Fruit fly (Drosophila melanogaster) whole organism, embryonic: ENCODE data around the gene CG13850.

Experiments
- Antp ChIP-seq: fragments of 200-800 bp; sonication (Bioruptor generic); optimal IDR thresholded peaks from 3 replicates; lab custom pipeline; 2016; ENCODE audit warnings: missing biosample characterization, missing genetic modification characterization
- Awh ChIP-seq: fragments of 200-800 bp; sonication (Bioruptor generic); IDR thresholded peaks from 2 replicates; pipeline ENCODE4, ENCODE4 v1.3.6; 2022; ENCODE audit warnings: missing biosample characterization, missing genetic modification characterization
- CG10321 ChIP-seq: fragments of 200-800 bp; sonication (Bioruptor generic); IDR thresholded peaks from 2 replicates; pipeline ENCODE4 v1.3.6; 2022; ENCODE audit warnings: missing biosample characterization, missing genetic modification characterization
- CG10654 ChIP-seq: fragments of 200-800 bp; sonication (Bioruptor generic); optimal IDR thresholded peaks from 2 replicates; lab custom pipeline; 2016; ENCODE audit warnings: missing biosample characterization, missing genetic modification characterization
- CG11504 ChIP-seq: fragments of 200-800 bp; sonication (Bioruptor generic); optimal IDR thresholded peaks from 3 replicates; lab custom pipeline; 2019; ENCODE audit warnings: missing biosample characterization, mild to moderate bottlenecking, missing genetic modification characterization, moderate library complexity
- CG11695 ChIP-seq: fragments of 200-800 bp; sonication (Bioruptor generic); IDR thresholded peaks from 3 replicates; pipeline ENCODE4 v1.3.6; 2022; ENCODE audit warnings: missing biosample characterization, missing genetic modification characterization
- CG12299 ChIP-seq: fragments of 200-800 bp; sonication (Bioruptor generic); optimal IDR thresholded peaks from 2 replicates; lab custom pipeline; 2018; ENCODE audit warnings: missing biosample characterization, mild to moderate bottlenecking, missing genetic modification characterization
- CG1233 ChIP-seq: fragments of 200-800 bp; sonication (Bioruptor generic); optimal IDR thresholded peaks from 4 replicates; lab custom pipeline; 2018; ENCODE audit warnings: missing biosample characterization, mild to moderate bottlenecking, missing genetic modification characterization
- CG13775 ChIP-seq: fragments of 200-800 bp; sonication (Bioruptor generic); optimal IDR thresholded peaks from 3 replicates; lab custom pipeline; 2017; ENCODE audit warnings: missing biosample characterization, mild to moderate bottlenecking, missing genetic modification characterization
- CG14441 ChIP-seq: fragments of 200-800 bp; sonication (Bioruptor generic); IDR thresholded peaks from 2 replicates; pipeline ENCODE4 v1.3.6; 2022; ENCODE audit warnings: missing biosample characterization, missing genetic modification characterization
- CG14860 ChIP-seq: fragments of 200-800 bp; sonication (Bioruptor generic); IDR thresholded peaks from 3 replicates; pipeline ENCODE4 v1.3.6; 2022; ENCODE audit warnings: missing biosample characterization, missing genetic modification characterization; ENCODE audit not compliant: partially characterized antibody
- CG16779 ChIP-seq: fragments of 200-800 bp; sonication (Bioruptor generic); IDR thresholded peaks from 2 replicates; pipeline ENCODE4 v1.3.6; 2022; ENCODE audit warnings: missing biosample characterization, missing genetic modification characterization
- CG16813 ChIP-seq: fragments of 200-800 bp; sonication (Bioruptor generic); IDR thresholded peaks from 3 replicates; pipeline ENCODE4 v1.3.6; 2022; ENCODE audit warnings: missing biosample characterization, missing genetic modification characterization; ENCODE audit not compliant: partially characterized antibody
- CG17328 ChIP-seq: fragments of 200-800 bp; sonication (Bioruptor generic); IDR thresholded peaks from 2 replicates; pipeline ENCODE4 v1.3.6; 2022; ENCODE audit warnings: missing biosample characterization, missing genetic modification characterization
- CG18262 ChIP-seq: fragments of 200-800 bp; optimal IDR thresholded peaks from 3 replicates; lab custom pipeline; 2019; ENCODE audit warnings: missing biosample characterization, mild to moderate bottlenecking, missing genetic modification characterization, moderate library complexity
- CG2202 ChIP-seq: fragments of 200-800 bp; sonication (Bioruptor generic); optimal IDR thresholded peaks from 2 replicates; lab custom pipeline; 2018; ENCODE audit warnings: missing biosample characterization, mild to moderate bottlenecking, missing genetic modification characterization
- CG2712 ChIP-seq: fragments of 200-800 bp; optimal IDR thresholded peaks from 3 replicates; lab custom pipeline; 2019; ENCODE audit warnings: missing biosample characterization, mild to moderate bottlenecking, missing genetic modification characterization, moderate library complexity
- CG2889 ChIP-seq: fragments of 200-800 bp; sonication (Bioruptor generic); IDR thresholded peaks from 3 replicates; pipeline ENCODE4 v1.3.6; 2022; ENCODE audit warnings: missing biosample characterization, missing genetic modification characterization
- CG30020 ChIP-seq: fragments of 200-800 bp; optimal IDR thresholded peaks from 2 replicates; lab custom pipeline; 2019; ENCODE audit warnings: missing biosample characterization, mild to moderate bottlenecking, missing genetic modification characterization, moderate library complexity
- CG3163 ChIP-seq: fragments of 200-800 bp; sonication (Bioruptor generic); optimal IDR thresholded peaks from 3 replicates; lab custom pipeline; 2016; ENCODE audit warnings: missing biosample characterization, missing genetic modification characterization
- CG34422 ChIP-seq: fragments of 200-800 bp; sonication (Bioruptor generic); IDR thresholded peaks from 3 replicates; pipeline ENCODE4 v1.3.6; 2022; ENCODE audit warnings: missing biosample characterization, missing genetic modification characterization
- CG4404 ChIP-seq: fragments of 200-800 bp; sonication (Bioruptor generic); IDR thresholded peaks from 2 replicates; pipeline ENCODE4 v1.3.6; 2022; ENCODE audit warnings: missing biosample characterization, missing genetic modification characterization
- CG7357 ChIP-seq: fragments of 200-800 bp; sonication (Bioruptor generic); IDR thresholded peaks from 3 replicates; pipeline ENCODE4 v1.3.6; 2022; ENCODE audit warnings: missing biosample characterization, missing genetic modification characterization
- CG7839 ChIP-seq: fragments of 200-800 bp; sonication (Bioruptor generic); optimal IDR thresholded peaks from 3 replicates; lab custom pipeline; 2018; ENCODE audit warnings: missing biosample characterization, mild to moderate bottlenecking, missing genetic modification characterization, moderate library complexity
- CG7963 ChIP-seq: fragments of 200-800 bp; sonication (Bioruptor generic); IDR thresholded peaks from 3 replicates; pipeline ENCODE4 v1.3.6; 2022; ENCODE audit warnings: missing biosample characterization, missing genetic modification characterization; ENCODE audit not compliant: partially characterized antibody
- CG8765 ChIP-seq: fragments of 200-800 bp; sonication (Bioruptor generic); IDR thresholded peaks from 2 replicates; pipeline ENCODE4 v1.3.6; 2022; ENCODE audit warnings: missing biosample characterization, missing genetic modification characterization
- CG9609 ChIP-seq: fragments of 200-800 bp; sonication (Bioruptor generic); optimal IDR thresholded peaks from 3 replicates; lab custom pipeline; 2016; ENCODE audit warnings: missing biosample characterization, missing genetic modification characterization
- CG9817 ChIP-seq: fragments of 200-800 bp; sonication (Bioruptor generic); optimal IDR thresholded peaks from 2 replicates; lab custom pipeline; 2018; ENCODE audit warnings: missing biosample characterization, mild to moderate bottlenecking, missing genetic modification characterization, moderate library complexity
- CoRest ChIP-seq: fragments of 200-800 bp; sonication (Bioruptor generic); optimal IDR thresholded peaks from 3 replicates; lab custom pipeline; 2018; ENCODE audit warnings: missing biosample characterization, mild to moderate bottlenecking, missing genetic modification characterization, moderate library complexity
- Dbx ChIP-seq: fragments of 200-800 bp; sonication (Bioruptor generic); IDR thresholded peaks from 3 replicates; pipeline ENCODE4 v1.3.6; 2022; ENCODE audit warnings: missing biosample characterization, missing genetic modification characterization
- Doc3 ChIP-seq: fragments of 200-800 bp; sonication (Bioruptor generic); IDR thresholded peaks from 3 replicates; pipeline ENCODE4 v1.3.6; 2022; ENCODE audit warnings: missing biosample characterization, missing genetic modification characterization; ENCODE audit not compliant: partially characterized antibody
- ERR ChIP-seq: fragments of 200-800 bp; sonication (Bioruptor generic); optimal IDR thresholded peaks from 2 replicates; lab custom pipeline; 2016; ENCODE audit warnings: missing biosample characterization, missing genetic modification characterization
- Lhr ChIP-seq: fragments of 200-800 bp; sonication (Bioruptor generic); optimal IDR thresholded peaks from 3 replicates; lab custom pipeline; 2017; ENCODE audit warnings: mild to moderate bottlenecking, missing biosample characterization, missing genetic modification reagents, missing genetic modification characterization
- Mad ChIP-seq: fragments of 200-800 bp; sonication (Bioruptor generic); optimal IDR thresholded peaks from 2 replicates; lab custom pipeline; 2016; ENCODE audit warnings: missing biosample characterization, missing genetic modification characterization
- Mrtf ChIP-seq: fragments of 200-800 bp; sonication (Bioruptor generic); IDR thresholded peaks from 3 replicates; pipeline ENCODE4 v1.3.6; 2022; ENCODE audit warnings: missing biosample characterization, missing genetic modification characterization
- Optix ChIP-seq: fragments of 200-800 bp; sonication (Bioruptor generic); IDR thresholded peaks from 3 replicates; pipeline ENCODE4 v1.3.6; 2022; ENCODE audit warnings: missing biosample characterization, missing genetic modification characterization
- Ptx1 ChIP-seq: fragments of 200-800 bp; sonication (Bioruptor generic); IDR thresholded peaks from 2 replicates; pipeline ENCODE4 v1.3.6; 2022; ENCODE audit warnings: missing biosample characterization, missing genetic modification characterization
- Scr ChIP-seq: fragments of 200-800 bp; sonication (Bioruptor generic); IDR thresholded peaks from 2 replicates; pipeline ENCODE4 v1.3.6; 2022; ENCODE audit warnings: missing biosample characterization, missing genetic modification characterization; ENCODE audit not compliant: partially characterized antibody
- Usf ChIP-seq: fragments of 200-800 bp; sonication (Bioruptor generic); optimal IDR thresholded peaks from 2 replicates; lab custom pipeline; 2017; ENCODE audit warnings: missing genotype, missing biosample characterization, missing genetic modification characterization
- Vsx1 ChIP-seq: fragments of 200-800 bp; sonication (Bioruptor generic); optimal IDR thresholded peaks from 2 replicates; lab custom pipeline; 2017; ENCODE audit warnings: missing biosample characterization, mild to moderate bottlenecking, missing genetic modification characterization, missing genetic modification reagents
- Xbp1 ChIP-seq: fragments of 200-800 bp; sonication (Bioruptor generic); optimal IDR thresholded peaks from 3 replicates; lab custom pipeline; 2016; ENCODE audit warnings: missing biosample characterization, mild to moderate bottlenecking, missing genetic modification characterization
- ap ChIP-seq: fragments of 200-800 bp; sonication (Bioruptor generic); IDR thresholded peaks from 2 replicates; pipeline ENCODE4 v1.3.6; 2022; ENCODE audit warnings: missing biosample characterization, missing genetic modification characterization
- bbx ChIP-seq: fragments of 200-800 bp; sonication (Bioruptor generic); IDR thresholded peaks from 2 replicates; pipeline ENCODE4 v1.3.6; 2022; ENCODE audit warnings: missing biosample characterization, missing genetic modification characterization; ENCODE audit not compliant: partially characterized antibody
- dm ChIP-seq: fragments of 200-800 bp; sonication (Bioruptor generic); optimal IDR thresholded peaks from 3 replicates; lab custom pipeline; 2016; ENCODE audit warnings: missing biosample characterization, missing genetic modification characterization
- eve ChIP-seq, 2 experiments: fragments of >200 bp; optimal IDR thresholded peaks; 2 replicates each; lab custom pipeline; 2017; ENCODE audit warnings: missing biosample characterization in 2 of 2, missing genetic modification characterization in 2 of 2
- eyg ChIP-seq: fragments of 200-800 bp; sonication (Bioruptor generic); optimal IDR thresholded peaks from 3 replicates; lab custom pipeline; 2016; ENCODE audit warnings: missing biosample characterization, missing genetic modification characterization
- p53 ChIP-seq: fragments of 200-800 bp; sonication (Bioruptor generic); optimal IDR thresholded peaks from 2 replicates; lab custom pipeline; 2016; ENCODE audit warnings: missing biosample characterization, missing genetic modification characterization
- repo ChIP-seq: fragments of 200-800 bp; sonication (Bioruptor generic); optimal IDR thresholded peaks from 2 replicates; lab custom pipeline; 2016; ENCODE audit warnings: missing biosample characterization, missing genetic modification characterization
- seq ChIP-seq: fragments of 200-800 bp; sonication (Bioruptor generic); IDR thresholded peaks from 2 replicates; pipeline ENCODE4 v1.3.6; 2022; ENCODE audit warnings: missing biosample characterization, missing genetic modification characterization
- sr ChIP-seq: fragments of 200-800 bp; sonication (Bioruptor generic); IDR thresholded peaks from 3 replicates; pipeline ENCODE4 v1.3.6; 2022; ENCODE audit warnings: missing biosample characterization, missing genetic modification characterization

Gene CG13850

dm6 chr3R:22362218-22362907 is 48.4 kb downstream of the CG13850 start, which contains the start of the genes JMJD6, CG7071 and Muted (continued):
- TF ChIP-seq Ptx1 (GFP tag; lab: Robert Waterston, UW) (peak; percentile 93), Mad (peak; percentile 83), CG34422 (GFP tag; lab: Robert Waterston, UW) (peak; percentile 93), Lhr (GFP tag; lab: Kevin White, UChicago) (peak; percentile 74), Doc3 (GFP tag; lab: Robert Waterston, UW) (peak; percentile 89), CG12299 (tag; lab: Kevin White, UChicago) (peak; percentile 91), sr (GFP tag; lab: Robert Waterston, UW) (peak; percentile 55; the same call in 1 of the 3 replicates), CoRest (tag; lab: Kevin White, UChicago) (peak; percentile 94), Scr (GFP tag; lab: Robert Waterston, UW) (peak; percentile 89), Awh (GFP tag; lab: Robert Waterston, UW) (peak; percentile 85), Usf (GFP tag; lab: Kevin White, UChicago) (peak; percentile 85), CG2712 (tag; lab: Kevin White, UChicago) (peak; percentile 87), CG8765 (GFP tag; lab: Robert Waterston, UW) (peak; percentile 90), p53 (GFP tag; lab: Kevin White, UChicago) (peak; percentile 19), CG7357 (GFP tag; lab: Robert Waterston, UW) (peak; percentile 85), Mrtf (peak; percentile 82), bbx (GFP tag; lab: Robert Waterston, UW) (peak; percentile 63; the same call in 1 of the 2 replicates), eve (GFP tag; optimal IDR thresholded peaks at IDR 0.05; lab: Kevin White, UChicago) (no peak), CG10654 (GFP tag; lab: Kevin White, UChicago) (peak; percentile 86), CG1233 (GFP tag; lab: Kevin White, UChicago) (peak; percentile 87), CG7839 (peak; percentile 85), Xbp1 (GFP tag; lab: Kevin White, UChicago) (peak; percentile 96), ERR (GFP tag; lab: Kevin White, UChicago) (peak; percentile 76), CG10321 (GFP tag; lab: Robert Waterston, UW) (peak; percentile 40; the same call in 1 of the 2 replicates), CG14441 (GFP tag; lab: Robert Waterston, UW) (peak; percentile 92), CG2889 (GFP tag; lab: Robert Waterston, UW) (peak; percentile 90), CG16779 (GFP tag; lab: Robert Waterston, UW) (peak; percentile 79), CG9609 (GFP tag; lab: Kevin White, UChicago) (peak; percentile 83), CG30020 (tag; lab: Kevin White, UChicago) (peak; percentile 90), CG18262 (tag; lab: Kevin White, UChicago) (peak; percentile 76), Antp (GFP tag; lab: Kevin White, UChicago) (peak; percentile 73), dm (GFP tag; lab: Kevin White, UChicago) (peak; percentile 84), CG17328 (peak; percentile 88), CG16813 (peak; percentile 74), seq (GFP tag; lab: Robert Waterston, UW) (peak; percentile 93), ap (GFP tag; lab: Robert Waterston, UW) (peak; percentile 87), CG11504 (tag; lab: Kevin White, UChicago) (peak; percentile 86), CG9817 (tag; lab: Kevin White, UChicago) (peak; percentile 95), CG3163 (peak; percentile 33), CG4404 (GFP tag; lab: Robert Waterston, UW) (peak; percentile 91), Vsx1 (GFP tag; lab: Kevin White, UChicago) (peak; percentile 79), Dbx (GFP tag; lab: Robert Waterston, UW) (peak; percentile 91), CG7963 (0 out of 3 replicates have a peak, but pooled peaks have one; percentile 4), CG11695 (peak; percentile 87), CG2202 (tag; lab: Kevin White, UChicago) (peak; percentile 84), Optix (peak; percentile 88), repo (GFP tag; lab: Kevin White, UChicago) (peak; percentile 70), CG13775 (peak; percentile 94), CG14860 (GFP tag; lab: Robert Waterston, UW) (peak; percentile 58; the same call in 1 of the 3 replicates), eyg (GFP tag; lab: Kevin White, UChicago) (peak; percentile 81)
